Worm (Caenorhabditis elegans) whole organism, L1 larva: ENCODE measurements around the gene ivd-1.

ENCODE experiments used
- egl-27 ChIP-seq, 2 experiments: fragments of 150-350 bp in 1 of 2; sonication (generic microtip); optimal IDR thresholded peaks; 3 replicates each; lab custom pipeline; 2017 to 2018; ENCODE audit warnings: missing biosample characterization in 2 of 2, missing genetic modification characterization in 2 of 2, missing genetic modification reagents in 2 of 2
- mep-1 ChIP-seq: fragments of 150-350 bp; optimal IDR thresholded peaks from 2 replicates; lab custom pipeline; 2014; ENCODE audit warnings: missing biosample characterization, missing genetic modification characterization

DNA sequence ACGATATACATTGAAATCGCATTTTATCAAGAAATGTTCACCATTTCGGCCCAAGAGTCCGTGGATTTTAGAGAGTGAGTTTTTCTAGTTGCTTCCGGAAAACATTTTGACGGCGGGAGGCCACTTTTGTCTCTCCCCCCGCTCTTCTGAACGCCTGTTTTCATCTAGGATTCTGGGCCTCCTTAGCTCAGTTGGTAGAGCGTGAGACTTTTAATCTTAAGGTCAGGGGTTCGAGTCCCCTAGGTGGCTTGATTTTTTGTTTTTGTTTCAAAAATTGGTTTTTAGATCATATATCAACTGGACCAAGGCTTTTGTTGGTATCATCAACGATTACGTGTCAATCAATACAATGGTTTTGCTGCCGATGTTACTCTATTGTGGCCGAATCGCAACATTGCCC is 49.9 kb downstream of the ivd-1 start:
- no peak for TF ChIP-seq mep-1 (tag; lab: Kevin White, UChicago)
- no peak for TF ChIP-seq egl-27 (tag; optimal IDR thresholded peaks at IDR 0.05; lab: Kevin White, UChicago)
